Fruit fly (Drosophila melanogaster): ENCODE data around the gene pasi1.

- TF ChIP-seq h (optimal IDR thresholded peaks at IDR 0.05): no peak
- TF ChIP-seq insv (optimal IDR thresholded peaks at IDR 0.05): no peak
- no peak for TF ChIP-seq ttk (optimal IDR thresholded peaks at IDR 0.05)
- TF ChIP-seq psq (optimal IDR thresholded peaks at IDR 0.05): no peak
- no peak for TF ChIP-seq Sin3A (optimal IDR thresholded peaks at IDR 0.05)
These were observed 370 bp upstream of the pasi1 start, which contains the start of gene CG43102 for dm6 chr3R:17794335-17795074.

All from Kc167 (cell line).